Worm (Caenorhabditis elegans): ENCODE data around the gene cyp-31A3.

cyp-31A3 gene

DNA sequence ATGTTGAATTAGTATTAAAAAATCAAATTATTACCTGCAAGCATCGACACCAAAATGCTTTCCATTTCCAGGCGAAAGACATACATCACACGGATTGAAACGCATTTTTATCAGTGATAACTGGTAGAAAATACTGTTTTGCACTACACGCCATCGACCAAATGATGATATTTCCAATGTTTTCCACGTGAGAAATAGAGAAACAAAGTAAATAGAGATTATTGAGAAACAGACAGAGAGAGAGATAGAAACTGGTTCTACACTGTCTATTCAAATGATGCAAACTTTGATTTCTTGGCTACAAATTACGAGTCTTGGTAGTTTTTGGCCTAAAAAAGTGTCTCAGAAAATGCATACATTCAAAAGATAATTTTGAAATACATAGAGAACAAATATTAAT, 27.5 kb downstream of the cyp-31A3 start, which contains the start of gene nhr-104 (continued):
- TF ChIP-seq nhr-25 (tag; optimal IDR thresholded peaks at IDR 0.05) = peak; percentile 60
- TF ChIP-seq mab-5 (tag; optimal IDR thresholded peaks at IDR 0.05) = no peak
- no peak for TF ChIP-seq nhr-12 (tag; optimal IDR thresholded peaks at IDR 0.05)
- no peak for TF ChIP-seq peb-1 (tag; optimal IDR thresholded peaks at IDR 0.05)
- peak; percentile 65 for TF ChIP-seq fos-1 (tag; optimal IDR thresholded peaks at IDR 0.05)
- TF ChIP-seq aly-2 (tag; optimal IDR thresholded peaks at IDR 0.05) = no peak
- no peak for TF ChIP-seq ceh-82 (tag; optimal IDR thresholded peaks at IDR 0.05)
- no peak for TF ChIP-seq unc-39 (tag; optimal IDR thresholded peaks at IDR 0.05)
- TF ChIP-seq nhr-10 (tag; optimal IDR thresholded peaks at IDR 0.05) = no peak
- peak; percentile 27 for TF ChIP-seq F13H6.1 (tag; optimal IDR thresholded peaks at IDR 0.05)
- no peak for TF ChIP-seq egl-27 (tag; optimal IDR thresholded peaks at IDR 0.05)
- peak; percentile 86 for TF ChIP-seq nhr-129 (tag; optimal IDR thresholded peaks at IDR 0.05)
- TF ChIP-seq nhr-23 (tag; optimal IDR thresholded peaks at IDR 0.05) = no peak
- no peak for TF ChIP-seq mbf-1 (tag; optimal IDR thresholded peaks at IDR 0.05)
- no peak for TF ChIP-seq nhr-237 (tag; optimal IDR thresholded peaks at IDR 0.05)
- no peak for TF ChIP-seq R02D3.7 (tag; optimal IDR thresholded peaks at IDR 0.05)
- no peak for TF ChIP-seq ztf-1 (GFP tag; conservative IDR thresholded peaks at IDR 0.05)

DNA sequence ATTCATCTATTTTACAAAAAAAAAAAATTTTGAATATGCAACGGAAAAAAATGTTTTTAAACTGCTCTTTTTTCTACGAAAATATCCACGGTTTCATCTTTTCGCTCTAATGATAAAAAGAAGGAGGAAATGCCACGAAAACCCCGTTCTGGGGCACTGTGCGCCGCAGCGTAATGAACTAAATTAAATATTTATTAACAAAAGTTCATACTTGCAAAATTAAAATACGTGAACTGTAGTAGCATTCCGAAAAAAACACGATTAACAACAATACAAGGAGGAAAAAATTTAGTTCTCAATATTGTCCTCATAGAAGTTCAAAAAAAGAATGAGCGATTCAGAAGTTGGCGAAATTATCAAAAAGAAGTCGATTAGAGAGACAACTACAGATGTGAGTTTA, 28.6 kb downstream of the cyp-31A3 start, which contains the start of gene R11E3.1:
R11E3.1 (plus strand) TSS at position 301 of the 400 bp plus-strand sequence.
- TF ChIP-seq lin-39 (tag; optimal IDR thresholded peaks at IDR 0.05) (no peak), blmp-1 (tag; optimal IDR thresholded peaks at IDR 0.05; ENCODE audit: insufficient read depth) (no peak), sem-4 (tag; optimal IDR thresholded peaks at IDR 0.05) (no peak)

DNA sequence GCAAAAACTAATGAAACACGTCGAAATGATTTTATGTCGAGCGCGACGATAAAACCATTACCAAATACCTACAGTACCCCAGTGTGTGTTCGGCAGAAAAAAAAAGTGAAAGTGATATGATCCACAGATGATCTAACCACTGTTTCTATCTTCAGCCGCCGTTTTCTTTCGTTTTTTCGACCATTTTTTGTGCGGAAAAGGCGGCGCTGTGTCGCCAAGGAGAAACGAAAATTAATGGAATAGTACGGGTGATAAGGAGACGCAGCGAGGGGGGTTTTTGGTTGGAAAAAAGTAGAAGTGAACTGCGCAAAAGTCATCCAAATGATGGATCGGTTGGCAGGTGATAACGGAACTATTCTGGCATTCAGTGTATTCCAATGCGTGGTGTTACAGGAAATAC, 34.3 kb downstream of the cyp-31A3 start:
- no peak for TF ChIP-seq nhr-77 (tag; optimal IDR thresholded peaks at IDR 0.05)
- no peak for TF ChIP-seq sma-9 (GFP tag; optimal IDR thresholded peaks at IDR 0.05)
- TF ChIP-seq sma-9 (tag; optimal IDR thresholded peaks at IDR 0.05) = no peak
- no peak for TF ChIP-seq ztf-11 (tag; optimal IDR thresholded peaks at IDR 0.05)
- no peak for TF ChIP-seq nhr-23 (tag; optimal IDR thresholded peaks at IDR 0.05)
- TF ChIP-seq R02D3.7 (tag; optimal IDR thresholded peaks at IDR 0.05) = no peak
- no peak for TF ChIP-seq egl-27 (tag; optimal IDR thresholded peaks at IDR 0.05)
- no peak for TF ChIP-seq nhr-25 (tag; optimal IDR thresholded peaks at IDR 0.05)
- TF ChIP-seq sma-3 (GFP tag; optimal IDR thresholded peaks at IDR 0.05) = no peak
- TF ChIP-seq dmd-4 (tag; optimal IDR thresholded peaks at IDR 0.05) = no peak
- TF ChIP-seq nhr-10 (tag; optimal IDR thresholded peaks at IDR 0.05) = no peak
- TF ChIP-seq C34F6.9 (tag; optimal IDR thresholded peaks at IDR 0.05) = no peak
- TF ChIP-seq ztf-4 (tag; optimal IDR thresholded peaks at IDR 0.05) = no peak
- no peak for TF ChIP-seq unc-62 (GFP tag; optimal IDR thresholded peaks at IDR 0.05)
- no peak for TF ChIP-seq elt-1 (tag; optimal IDR thresholded peaks at IDR 0.05)
- no peak for TF ChIP-seq unc-39 (tag; optimal IDR thresholded peaks at IDR 0.05)

DNA sequence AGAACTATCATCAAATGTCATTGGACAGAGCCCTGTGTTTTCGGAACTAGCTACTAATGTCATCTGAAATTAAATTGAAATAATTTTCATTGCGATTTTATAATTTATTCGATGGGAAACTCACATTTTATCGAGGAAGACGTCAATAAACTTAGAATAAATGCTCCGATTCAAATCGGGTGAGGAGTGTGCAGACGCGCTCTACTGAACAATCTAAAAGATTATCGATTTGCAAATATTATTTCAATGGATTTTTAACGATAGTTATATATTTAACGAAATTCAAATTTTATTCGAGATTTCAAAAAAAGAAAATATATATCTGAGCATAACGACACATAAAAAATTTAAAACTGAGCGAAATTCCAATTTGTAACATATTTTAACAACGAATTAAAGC, 38.3 kb downstream of the cyp-31A3 start, which contains the start of gene eor-1:
eor-1 (minus strand) TSS at position 65 of the 400 bp plus-strand sequence.
- TF ChIP-seq unc-62 (GFP tag; optimal IDR thresholded peaks at IDR 0.05) (no peak), R02D3.7 (tag; optimal IDR thresholded peaks at IDR 0.05) (no peak), nhr-25 (tag; optimal IDR thresholded peaks at IDR 0.05) (no peak), lin-39 (tag; optimal IDR thresholded peaks at IDR 0.05) (no peak), nhr-237 (tag; optimal IDR thresholded peaks at IDR 0.05) (no peak), nhr-23 (tag; optimal IDR thresholded peaks at IDR 0.05) (no peak), mab-5 (tag; optimal IDR thresholded peaks at IDR 0.05) (no peak), unc-55 (GFP tag; optimal IDR thresholded peaks at IDR 0.05) (peak; percentile 72), fos-1 (tag; optimal IDR thresholded peaks at IDR 0.05) (no peak), F13H6.1 (tag; optimal IDR thresholded peaks at IDR 0.05) (no peak), nhr-10 (tag; optimal IDR thresholded peaks at IDR 0.05) (no peak), nhr-77 (tag; optimal IDR thresholded peaks at IDR 0.05) (no peak), lsy-2 (tag; optimal IDR thresholded peaks at IDR 0.05) (peak; percentile 37 to 80), sma-3 (GFP tag; optimal IDR thresholded peaks at IDR 0.05) (peak; percentile 25), blmp-1 (tag; optimal IDR thresholded peaks at IDR 0.05; ENCODE audit: insufficient read depth) (no peak), Y55F3AM.14 (GFP tag; optimal IDR thresholded peaks at IDR 0.05) (no peak), C34F6.9 (tag; optimal IDR thresholded peaks at IDR 0.05) (peak; percentile 75), peb-1 (tag; optimal IDR thresholded peaks at IDR 0.05) (no peak), ceh-16 (tag; optimal IDR thresholded peaks at IDR 0.05) (no peak), sem-4 (tag; optimal IDR thresholded peaks at IDR 0.05) (no peak), unc-39 (tag; optimal IDR thresholded peaks at IDR 0.05) (no peak), ztf-4 (tag; optimal IDR thresholded peaks at IDR 0.05) (no peak), nhr-6 (tag; optimal IDR thresholded peaks at IDR 0.05) (no peak), nhr-12 (tag; optimal IDR thresholded peaks at IDR 0.05) (no peak), ama-1 (optimal IDR thresholded peaks at IDR 0.05) (no peak), snpc-4 (tag; optimal IDR thresholded peaks at IDR 0.05) (no peak), gmeb-1 (tag; optimal IDR thresholded peaks at IDR 0.05) (peak; percentile 3), crh-2 (tag; optimal IDR thresholded peaks at IDR 0.05) (peak; percentile 11), lin-11 (tag; optimal IDR thresholded peaks at IDR 0.05) (no peak), ztf-1 (GFP tag; conservative IDR thresholded peaks at IDR 0.05) (no peak), egl-27 (tag; optimal IDR thresholded peaks at IDR 0.05) (no peak), ZK546.5 (tag; optimal IDR thresholded peaks at IDR 0.05) (no peak), mdl-1 (tag; optimal IDR thresholded peaks at IDR 0.05) (no peak), lin-13 (GFP tag; optimal IDR thresholded peaks at IDR 0.05) (peak; percentile 48), nhr-21 (tag; optimal IDR thresholded peaks at IDR 0.05) (no peak), elt-3 (tag; optimal IDR thresholded peaks at IDR 0.05) (no peak), elt-1 (tag; optimal IDR thresholded peaks at IDR 0.05) (no peak)
